Fruit fly (Drosophila melanogaster): ENCODE data around the gene Prp40.

The Prp40 gene

DNA sequence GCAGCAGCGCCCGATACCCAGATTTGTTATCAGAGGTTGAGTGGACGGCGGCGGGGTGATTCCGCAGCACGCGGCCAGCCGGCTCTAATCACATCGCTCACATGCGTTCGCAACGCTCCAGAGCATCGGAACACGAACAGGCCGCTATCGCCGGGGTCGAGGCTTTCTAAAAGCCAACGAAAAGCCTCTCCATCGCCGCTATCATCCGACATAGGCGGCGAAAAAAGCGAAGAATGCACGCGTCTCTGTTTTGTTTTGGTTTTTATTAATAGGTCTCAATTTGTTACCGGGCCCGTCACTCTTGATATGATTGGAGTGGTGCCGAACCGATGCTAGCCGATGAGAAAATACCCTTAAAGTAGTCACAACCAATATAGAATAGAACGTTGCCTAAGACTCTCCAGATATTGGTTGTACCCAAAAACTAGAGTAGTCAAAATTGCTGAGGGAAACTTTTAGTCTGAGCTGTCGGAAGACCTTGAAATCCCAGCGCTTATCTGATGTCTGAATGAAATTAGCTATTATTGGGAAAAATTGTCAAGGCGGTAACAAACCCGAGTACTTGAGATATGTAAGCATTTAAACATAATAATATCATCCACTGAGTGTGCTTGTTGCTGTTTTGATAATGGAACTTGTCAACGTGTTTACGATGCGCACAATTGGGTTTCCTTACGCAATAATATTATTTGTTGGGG lies 19.0 kb downstream of the Prp40 start, which contains the start of gene CG17261 (continued):
- TF ChIP-seq sisA (GFP tag; IDR thresholded peaks at IDR 0.05) = no peak
- no peak for TF ChIP-seq lov (optimal IDR thresholded peaks at IDR 0.05)
- TF ChIP-seq lov (GFP tag; IDR thresholded peaks at IDR 0.05) = no peak
- TF ChIP-seq MBD-R2 (GFP tag; IDR thresholded peaks at IDR 0.05) = no peak
- TF ChIP-seq CG42726 (GFP tag; IDR thresholded peaks at IDR 0.05; ENCODE audit: partially characterized antibody) = no peak
- peak; percentile 2 for TF ChIP-seq en (GFP tag; optimal IDR thresholded peaks at IDR 0.05)
- TF ChIP-seq CG17385 (GFP tag; optimal IDR thresholded peaks at IDR 0.05) = peak; percentile 44
- peak; percentile 96 for TF ChIP-seq D19A (tag; optimal IDR thresholded peaks at IDR 0.05)
- no peak for TF ChIP-seq run (tag; optimal IDR thresholded peaks at IDR 0.05)
- TF ChIP-seq CG14014 (GFP tag; IDR thresholded peaks at IDR 0.05) = no peak
- no peak for TF ChIP-seq crp (GFP tag; optimal IDR thresholded peaks at IDR 0.05)
- no peak for TF ChIP-seq CG33557 (GFP tag; optimal IDR thresholded peaks at IDR 0.05)
- TF ChIP-seq p53 (GFP tag; optimal IDR thresholded peaks at IDR 0.05) = no peak
- TF ChIP-seq zen2 (GFP tag; IDR thresholded peaks at IDR 0.05; ENCODE audit: partially characterized antibody) = no peak
- TF ChIP-seq kni (GFP tag; optimal IDR thresholded peaks at IDR 0.05) = no peak
- peak; percentile 49; the same call in 1 of the 2 replicates for TF ChIP-seq rib (GFP tag; IDR thresholded peaks at IDR 0.05)
- TF ChIP-seq CG7372 (GFP tag; IDR thresholded peaks at IDR 0.05) = no peak
- TF ChIP-seq Gsc (GFP tag; IDR thresholded peaks at IDR 0.05) = no peak
- TF ChIP-seq CG1792 (GFP tag; optimal IDR thresholded peaks at IDR 0.05) = no peak
- no peak for TF ChIP-seq gce (GFP tag; IDR thresholded peaks at IDR 0.05)
- TF ChIP-seq CG4328 (GFP tag; optimal IDR thresholded peaks at IDR 0.05) = no peak
- TF ChIP-seq CG2199 (GFP tag; IDR thresholded peaks at IDR 0.05) = no peak
- peak; percentile 84 for TF ChIP-seq CG18599 (GFP tag; optimal IDR thresholded peaks at IDR 0.05)
- no peak for TF ChIP-seq Ada2b (GFP tag; IDR thresholded peaks at IDR 0.05)
- TF ChIP-seq CG9797 (GFP tag; optimal IDR thresholded peaks at IDR 0.05) = no peak
- peak; percentile 39 for TF ChIP-seq CG7839 (tag; optimal IDR thresholded peaks at IDR 0.05)
- no peak for TF ChIP-seq bsh (GFP tag; optimal IDR thresholded peaks at IDR 0.05)
- no peak for TF ChIP-seq cg (GFP tag; optimal IDR thresholded peaks at IDR 0.05)
- peak; percentile 54 for TF ChIP-seq Antp (GFP tag; optimal IDR thresholded peaks at IDR 0.05)
- peak; percentile 6 for TF ChIP-seq CG6683 (GFP tag; optimal IDR thresholded peaks at IDR 0.05)
- TF ChIP-seq CG8388 (GFP tag; optimal IDR thresholded peaks at IDR 0.05) = no peak
- no peak for TF ChIP-seq CG3407 (GFP tag; optimal IDR thresholded peaks at IDR 0.05)
- TF ChIP-seq CG31441 (GFP tag; IDR thresholded peaks at IDR 0.05) = 0 out of 2 replicates have a peak, but pooled peaks have one; percentile 12
- no peak for TF ChIP-seq CG4707 (GFP tag; optimal IDR thresholded peaks at IDR 0.05)
- TF ChIP-seq zf30C (GFP tag; optimal IDR thresholded peaks at IDR 0.05) = no peak
- TF ChIP-seq CG6791 (GFP tag; IDR thresholded peaks at IDR 0.05; ENCODE audit: partially characterized antibody) = no peak
- TF ChIP-seq Dll (GFP tag; IDR thresholded peaks at IDR 0.05; ENCODE audit: partially characterized antibody) = no peak
- no peak for TF ChIP-seq CG16863 (GFP tag; optimal IDR thresholded peaks at IDR 0.05)
- no peak for TF ChIP-seq CG8765 (GFP tag; IDR thresholded peaks at IDR 0.05)
- TF ChIP-seq phol (tag; optimal IDR thresholded peaks at IDR 0.05) = no peak
- TF ChIP-seq Sry-β (GFP tag; optimal IDR thresholded peaks at IDR 0.05) = no peak
- TF ChIP-seq CG12219 (GFP tag; optimal IDR thresholded peaks at IDR 0.05) = no peak
- no peak for TF ChIP-seq Dp (GFP tag; optimal IDR thresholded peaks at IDR 0.05)
- TF ChIP-seq CG8359 (GFP tag; optimal IDR thresholded peaks at IDR 0.05; ENCODE audit: borderline replicate concordance) = no peak
- TF ChIP-seq CG8924 (tag; optimal IDR thresholded peaks at IDR 0.05) = peak; percentile 50
- no peak for TF ChIP-seq CG3995 (GFP tag; optimal IDR thresholded peaks at IDR 0.05)
- no peak for TF ChIP-seq CG3838 (GFP tag; optimal IDR thresholded peaks at IDR 0.05)
- no peak for TF ChIP-seq HLH4C (GFP tag; IDR thresholded peaks at IDR 0.05; ENCODE audit: partially characterized antibody)
- TF ChIP-seq Atf3 (GFP tag; optimal IDR thresholded peaks at IDR 0.05) = no peak
